Fruit fly (Drosophila melanogaster) whole organism, embryonic: ENCODE results near the gene Xport-B.

Experiments used
- B-H2 ChIP-seq: fragments of 200-800 bp; sonication (Bioruptor generic); optimal IDR thresholded peaks from 2 replicates; lab custom pipeline; 2018; ENCODE audit warnings: missing biosample characterization, mild to moderate bottlenecking, missing genetic modification characterization
- CG11560 ChIP-seq: fragments of 200-800 bp; sonication (Bioruptor generic); IDR thresholded peaks from 3 replicates; pipeline ENCODE4 v1.3.6; 2022; ENCODE audit warnings: missing biosample characterization, missing genetic modification characterization
- CG13624 ChIP-seq: fragments of 200-800 bp; sonication (Bioruptor generic); optimal IDR thresholded peaks from 2 replicates; lab custom pipeline; 2016; ENCODE audit warnings: missing biosample characterization, missing genetic modification characterization
- CG15514 ChIP-seq: fragments of 200-800 bp; sonication (Bioruptor generic); optimal IDR thresholded peaks from 3 replicates; lab custom pipeline; 2017; ENCODE audit warnings: missing biosample characterization, missing genetic modification characterization, mild to moderate bottlenecking, moderate library complexity, missing genetic modification reagents
- CG1647 ChIP-seq: fragments of 200-800 bp; sonication (Bioruptor generic); optimal IDR thresholded peaks from 3 replicates; lab custom pipeline; 2016; ENCODE audit warnings: missing biosample characterization, missing genetic modification characterization
- CG17568 ChIP-seq: fragments of 200-800 bp; sonication (Bioruptor generic); optimal IDR thresholded peaks from 2 replicates; lab custom pipeline; 2018; ENCODE audit warnings: missing biosample characterization, mild to moderate bottlenecking, missing genetic modification characterization, moderate library complexity
- CG18262 ChIP-seq: fragments of 200-800 bp; optimal IDR thresholded peaks from 3 replicates; lab custom pipeline; 2019; ENCODE audit warnings: missing biosample characterization, mild to moderate bottlenecking, missing genetic modification characterization, moderate library complexity
- CG2129 ChIP-seq: fragments of 200-800 bp; sonication (Bioruptor generic); IDR thresholded peaks from 2 replicates; pipeline ENCODE4 v1.3.6; 2022; ENCODE audit warnings: missing biosample characterization, missing genetic modification characterization; ENCODE audit not compliant: partially characterized antibody
- CG3065 ChIP-seq: fragments of 200-800 bp; sonication (Bioruptor generic); optimal IDR thresholded peaks from 2 replicates; lab custom pipeline; 2016; ENCODE audit warnings: missing biosample characterization, missing genetic modification characterization
- CG4360 ChIP-seq: fragments of 200-800 bp; sonication (Bioruptor generic); IDR thresholded peaks from 2 replicates; pipeline ENCODE4 v1.3.6; 2022; ENCODE audit warnings: missing biosample characterization, missing genetic modification characterization
- CG6765 ChIP-seq: fragments of 200-800 bp; sonication (Bioruptor generic); optimal IDR thresholded peaks from 3 replicates; lab custom pipeline; 2017; ENCODE audit warnings: missing biosample characterization, mild to moderate bottlenecking, missing genetic modification characterization
- CG6854 ChIP-seq: fragments of 200-800 bp; sonication (Bioruptor generic); optimal IDR thresholded peaks from 3 replicates; lab custom pipeline; 2017; ENCODE audit warnings: missing biosample characterization, mild to moderate bottlenecking, missing genetic modification characterization
- CG7556 ChIP-seq: fragments of 200-800 bp; sonication (Bioruptor generic); optimal IDR thresholded peaks from 2 replicates; lab custom pipeline; 2017; ENCODE audit warnings: missing biosample characterization, mild to moderate bottlenecking, missing genetic modification characterization
- CG7963 ChIP-seq: fragments of 200-800 bp; sonication (Bioruptor generic); IDR thresholded peaks from 3 replicates; pipeline ENCODE4 v1.3.6; 2022; ENCODE audit warnings: missing biosample characterization, missing genetic modification characterization; ENCODE audit not compliant: partially characterized antibody
- CG8478 ChIP-seq: fragments of >200 bp; optimal IDR thresholded peaks from 2 replicates; lab custom pipeline; 2018
- CG9932 ChIP-seq: fragments of 200-800 bp; sonication (Bioruptor generic); IDR thresholded peaks from 2 replicates; pipeline ENCODE4 v1.3.6; 2022; ENCODE audit warnings: missing biosample characterization, missing genetic modification characterization
- Eip74EF ChIP-seq, 2 experiments: fragments of 200-800 bp in 1 of 2; fragments of >200 bp in 1 of 2; sonication (Bioruptor generic) in 1 of 2; optimal IDR thresholded peaks; 2 replicates each; lab custom pipeline; 2017 to 2019; ENCODE audit warnings: missing biosample characterization in 2 of 2, missing genetic modification characterization in 2 of 2, mild to moderate bottlenecking in 1 of 2, moderate library complexity in 1 of 2
- Ets65A ChIP-seq: fragments of 200-800 bp; sonication (Bioruptor generic); peaks from one replicate; lab custom pipeline; 2016; ENCODE audit warnings: missing biosample characterization, missing genetic modification characterization
- Hmr ChIP-seq: fragments of 200-800 bp; sonication (Bioruptor generic); optimal IDR thresholded peaks from 3 replicates; lab custom pipeline; 2017; ENCODE audit warnings: mild to moderate bottlenecking, missing biosample characterization, missing genetic modification reagents, missing genetic modification characterization
- Med ChIP-seq: fragments of 200-800 bp; sonication (Bioruptor generic); peaks from one replicate; lab custom pipeline; 2016; ENCODE audit warnings: missing biosample characterization, missing genetic modification characterization, mild to moderate bottlenecking, inconsistent platforms, moderate library complexity
- Meics ChIP-seq: fragments of 200-800 bp; sonication (Bioruptor generic); optimal IDR thresholded peaks from 2 replicates; lab custom pipeline; 2017; ENCODE audit warnings: missing biosample characterization, mild to moderate bottlenecking, missing genetic modification characterization
- NFAT ChIP-seq: fragments of 200-800 bp; sonication (Bioruptor generic); IDR thresholded peaks from 2 replicates; pipeline ENCODE4 v1.3.6; 2022; ENCODE audit warnings: missing biosample characterization, missing genetic modification characterization
- Oaz ChIP-seq: fragments of 200-800 bp; sonication (Bioruptor generic); IDR thresholded peaks from 2 replicates; pipeline ENCODE4 v1.3.6; 2022; ENCODE audit warnings: missing biosample characterization, missing genetic modification characterization
- Opbp ChIP-seq: fragments of 200-800 bp; sonication (Bioruptor generic); IDR thresholded peaks from 3 replicates; pipeline ENCODE4 v1.3.6; 2022; ENCODE audit warnings: missing biosample characterization, missing genetic modification characterization; ENCODE audit not compliant: partially characterized antibody
- Rfx ChIP-seq: fragments of 200-800 bp; sonication (Bioruptor generic); IDR thresholded peaks from 2 replicates; pipeline ENCODE4 v1.3.6; 2022; ENCODE audit warnings: missing biosample characterization, missing genetic modification characterization
- Sox102F ChIP-seq: fragments of 200-800 bp; sonication (Bioruptor generic); optimal IDR thresholded peaks from 2 replicates; lab custom pipeline; 2018; ENCODE audit warnings: missing biosample characterization, mild to moderate bottlenecking, missing genetic modification characterization, moderate library complexity
- ase ChIP-seq: fragments of 200-800 bp; sonication (Bioruptor generic); IDR thresholded peaks from 3 replicates; pipeline ENCODE4 v1.3.6; 2022; ENCODE audit warnings: missing biosample characterization, missing genetic modification characterization
- fd3F ChIP-seq: fragments of 200-800 bp; sonication (Bioruptor generic); optimal IDR thresholded peaks from 2 replicates; lab custom pipeline; 2018; ENCODE audit warnings: missing biosample characterization, mild to moderate bottlenecking, missing genetic modification characterization, moderate library complexity
- gce ChIP-seq: fragments of 200-800 bp; sonication (Bioruptor generic); IDR thresholded peaks from 3 replicates; pipeline ENCODE4 v1.3.6; 2022; ENCODE audit warnings: missing biosample characterization, missing genetic modification characterization
- gfzf ChIP-seq: fragments of 200-800 bp; sonication (Bioruptor generic); optimal IDR thresholded peaks from 2 replicates; lab custom pipeline; 2016; ENCODE audit warnings: missing biosample characterization, mild to moderate bottlenecking, missing genetic modification characterization, moderate library complexity
- grau ChIP-seq: fragments of 200-800 bp; optimal IDR thresholded peaks from 3 replicates; lab custom pipeline; 2019; ENCODE audit warnings: missing biosample characterization, mild to moderate bottlenecking, missing genetic modification characterization, moderate library complexity
- ham ChIP-seq: fragments of 200-800 bp; sonication (Bioruptor generic); IDR thresholded peaks from 2 replicates; pipeline ENCODE4 v1.3.6; 2022; ENCODE audit warnings: missing biosample characterization, missing genetic modification characterization
- hb ChIP-seq: fragments of 200-800 bp; sonication (Bioruptor generic); IDR thresholded peaks from 3 replicates; pipeline ENCODE4 v1.3.6; 2022; ENCODE audit warnings: missing biosample characterization, missing genetic modification characterization; ENCODE audit not compliant: partially characterized antibody
- kah ChIP-seq: fragments of 200-800 bp; sonication (Bioruptor generic); optimal IDR thresholded peaks from 2 replicates; lab custom pipeline; 2018; ENCODE audit warnings: missing biosample characterization, mild to moderate bottlenecking, missing genetic modification characterization
- ken ChIP-seq: fragments of 200-800 bp; sonication (Bioruptor generic); IDR thresholded peaks from 3 replicates; pipeline ENCODE4 v1.3.6; 2022; ENCODE audit warnings: missing biosample characterization, missing genetic modification characterization
- mirr ChIP-seq: fragments of 200-800 bp; sonication (Bioruptor generic); optimal IDR thresholded peaks from 3 replicates; lab custom pipeline; 2018; ENCODE audit warnings: missing biosample characterization, mild to moderate bottlenecking, missing genetic modification characterization
- sug ChIP-seq: fragments of 200-800 bp; optimal IDR thresholded peaks from 2 replicates; lab custom pipeline; 2019; ENCODE audit warnings: missing biosample characterization, mild to moderate bottlenecking, missing genetic modification characterization, moderate library complexity
- unpg ChIP-seq: fragments of 200-800 bp; sonication (Bioruptor generic); optimal IDR thresholded peaks from 3 replicates; lab custom pipeline; 2018; ENCODE audit warnings: missing biosample characterization, mild to moderate bottlenecking, missing genetic modification characterization, moderate library complexity
- vvl ChIP-seq: fragments of 200-800 bp; sonication (Bioruptor generic); IDR thresholded peaks from 2 replicates; pipeline ENCODE4 v1.3.6; 2022; ENCODE audit warnings: missing biosample characterization, missing genetic modification characterization
- wdn ChIP-seq: fragments of 200-800 bp; sonication (Bioruptor generic); IDR thresholded peaks from 2 replicates; pipeline ENCODE4 v1.3.6; 2022; ENCODE audit warnings: missing biosample characterization, missing genetic modification characterization

Xport-B gene

DNA sequence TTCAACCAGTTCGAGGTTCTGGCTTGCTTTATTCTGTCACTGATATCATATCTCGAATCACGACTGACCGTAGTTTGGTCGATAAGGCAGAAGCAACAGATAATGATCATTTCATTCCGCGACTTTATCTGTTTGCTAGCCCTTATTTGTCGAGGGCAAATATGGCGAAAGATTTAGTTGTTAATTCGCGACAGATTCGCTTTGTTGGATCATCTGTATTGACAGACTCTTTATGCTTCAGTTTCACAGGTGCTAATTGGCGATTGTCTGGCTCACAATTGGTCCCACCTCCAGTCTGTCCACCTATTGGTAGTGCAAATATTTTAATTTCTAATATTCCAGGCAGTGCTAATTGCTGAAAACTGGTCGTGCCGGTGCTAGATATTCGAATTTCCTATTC, 9.1 kb upstream of the Xport-B start (continued):
- TF ChIP-seq CG6854 (peak; percentile 37), Meics (GFP tag; lab: Kevin White, UChicago) (peak; percentile 49), Hmr (GFP tag; lab: Kevin White, UChicago) (peak; percentile 66), CG15514 (peak; percentile 45), Rfx (GFP tag; lab: Robert Waterston, UW) (peak; percentile 37; the same call in 1 of the 2 replicates), mirr (GFP tag; lab: Kevin White, UChicago) (peak; percentile 54), sug (tag; lab: Kevin White, UChicago) (no peak), CG6765 (GFP tag; lab: Kevin White, UChicago) (peak; percentile 48)
- TF ChIP-seq, all 482 proteins: peak for 38

DNA sequence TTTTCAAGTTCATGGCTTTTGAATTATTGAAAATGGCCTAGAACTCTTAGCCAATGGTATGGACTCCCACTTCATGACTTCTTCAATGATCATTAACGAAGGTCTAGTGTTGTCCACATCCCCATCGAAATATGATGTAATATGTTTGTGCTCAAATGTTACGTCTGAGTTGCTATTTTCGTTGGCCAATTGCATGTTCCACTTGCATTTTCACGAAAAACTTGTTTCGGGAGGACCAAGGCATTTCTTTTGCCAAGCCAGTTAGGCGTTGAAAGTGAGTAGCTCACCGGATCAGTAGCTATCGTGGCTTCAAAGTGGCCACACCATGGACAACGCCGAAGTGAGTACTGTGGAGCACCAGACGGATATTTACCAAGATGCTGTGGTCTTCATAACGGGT, 3.0 kb upstream of the Xport-B start, which contains the start of gene CG4770:
CG4770 (plus strand) TSS at position 301 of the 400 bp plus-strand sequence.
- TF ChIP-seq CG7963 (no peak), gfzf (GFP tag; lab: Kevin White, UChicago) (no peak), NFAT (no peak), Oaz (no peak), gce (GFP tag; lab: Robert Waterston, UW) (no peak), CG17568 (no peak), CG1647 (GFP tag; lab: Kevin White, UChicago) (no peak), ken (GFP tag; lab: Robert Waterston, UW) (no peak), CG9932 (GFP tag; lab: Robert Waterston, UW) (no peak), CG7556 (no peak), Eip74EF (GFP tag; optimal IDR thresholded peaks at IDR 0.05; lab: Kevin White, UChicago) (no peak), kah (GFP tag; lab: Kevin White, UChicago) (no peak), CG18262 (tag; lab: Kevin White, UChicago) (no peak), vvl (no peak), CG11560 (tag; lab: Robert Waterston, UW) (no peak)

- TF ChIP-seq hb (GFP tag; lab: Robert Waterston, UW) (no peak), Opbp (GFP tag; lab: Robert Waterston, UW) (no peak), CG13624 (GFP tag; lab: Kevin White, UChicago) (no peak), CG2129 (no peak), grau (tag; lab: Kevin White, UChicago) (no peak), fd3F (GFP tag; lab: Kevin White, UChicago) (no peak), ase (no peak), Sox102F (GFP tag; lab: Kevin White, UChicago) (no peak), CG8478 (lab: Kevin White, UChicago) (no peak), CG4360 (GFP tag; lab: Robert Waterston, UW) (no peak), B-H2 (GFP tag; lab: Kevin White, UChicago) (no peak), ham (no peak), CG1647 (GFP tag; lab: Kevin White, UChicago) (no peak), CG3065 (GFP tag; lab: Kevin White, UChicago) (no peak), wdn (GFP tag; lab: Robert Waterston, UW) (no peak)
These were observed 2.5 kb upstream of the Xport-B start, which contains the start of gene CG4465 for dm6 chr3R:19917739-19918138. Gene CG4465 (minus strand): TSS chr3R:19917839.

DNA sequence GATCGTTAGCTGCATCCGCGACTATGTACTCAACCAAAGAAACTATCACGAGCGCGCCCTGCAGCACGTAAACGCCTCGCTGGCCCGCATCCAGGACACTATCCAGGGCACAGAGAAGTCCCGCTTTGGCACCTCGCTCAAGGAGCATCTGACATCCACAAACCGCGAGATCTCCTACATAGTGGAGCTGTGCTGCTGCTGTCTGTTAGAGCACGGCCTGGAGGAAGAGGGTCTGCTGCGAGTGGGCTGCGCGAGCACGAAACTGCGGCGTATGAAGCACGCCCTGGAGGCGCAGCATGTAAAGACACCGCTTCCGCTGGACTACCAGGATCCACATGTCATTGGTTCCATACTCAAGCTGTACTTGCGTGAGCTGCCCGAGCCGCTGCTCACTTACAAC, 4.2 kb downstream of the Xport-B start:
- peak; percentile 91 for TF ChIP-seq Ets65A (GFP tag; lab: Kevin White, UChicago)
- TF ChIP-seq unpg = no peak
- peak; percentile 69 for TF ChIP-seq Med (GFP tag; lab: Kevin White, UChicago)
